Fruit fly (Drosophila melanogaster) whole organism, wandering third instar larva: Measurements from ENCODE around the gene Tim17a1.

ENCODE experiments used
- Abd-B ChIP-seq: fragments of >200 bp; optimal IDR thresholded peaks from 2 replicates; lab custom pipeline; 2017; ENCODE audit warnings: missing biosample characterization, missing genetic modification characterization
- Dfd ChIP-seq: fragments of >200 bp; optimal IDR thresholded peaks from 2 replicates; lab custom pipeline; 2017; ENCODE audit warnings: missing biosample characterization, missing genetic modification characterization
- GATAd ChIP-seq: sonication (Bioruptor generic); optimal IDR thresholded peaks from 2 replicates; lab custom pipeline; 2016; ENCODE audit warnings: missing biosample characterization, missing genetic modification characterization
- Rel ChIP-seq, 2 experiments: fragments of 200-800 bp; sonication (Bioruptor generic) in 1 of 2; optimal IDR thresholded peaks; 2 replicates in 1 of 2; 3 replicates in 1 of 2; lab custom pipeline; 2016 to 2019; ENCODE audit warnings: mild to moderate bottlenecking in 2 of 2, missing biosample characterization in 2 of 2, missing genetic modification characterization in 2 of 2, moderate library complexity in 1 of 2
- Vsx2 ChIP-seq: fragments of 200-300, 225-300 bp; sonication (Bioruptor generic); optimal IDR thresholded peaks from 2 replicates; lab custom pipeline; 2018; ENCODE audit warnings: missing biosample characterization, missing genetic modification characterization; ENCODE audit not compliant: partially characterized antibody
- brk ChIP-seq: fragments of 200-800 bp; sonication (Bioruptor generic); optimal IDR thresholded peaks from 2 replicates; lab custom pipeline; 2016; ENCODE audit warnings: missing biosample characterization, mild to moderate bottlenecking, missing genetic modification characterization
- h ChIP-seq: fragments of 200-800 bp; sonication (Bioruptor generic); optimal IDR thresholded peaks from 3 replicates; lab custom pipeline; 2016; ENCODE audit warnings: missing biosample characterization, mild to moderate bottlenecking, missing genetic modification characterization
- pan ChIP-seq: fragments of >200 bp; optimal IDR thresholded peaks from 2 replicates; lab custom pipeline; 2017
- usp ChIP-seq: fragments of >200 bp; optimal IDR thresholded peaks from 2 replicates; lab custom pipeline; 2017; ENCODE audit warnings: missing biosample characterization, missing genetic modification characterization

- no peak for TF ChIP-seq Dfd (GFP tag; lab: Kevin White, UChicago)
- TF ChIP-seq h (GFP tag; lab: Kevin White, UChicago): no peak
- TF ChIP-seq brk (GFP tag; lab: Kevin White, UChicago): no peak
- TF ChIP-seq usp: no peak
- TF ChIP-seq Abd-B (GFP tag; lab: Kevin White, UChicago): no peak
- no peak for TF ChIP-seq Vsx2 (GFP tag; lab: Kevin White, UChicago)
- TF ChIP-seq pan (lab: Kevin White, UChicago): no peak
- no peak for TF ChIP-seq Rel (GFP tag; optimal IDR thresholded peaks at IDR 0.05; lab: Kevin White, UChicago)
- TF ChIP-seq Rel (tag; optimal IDR thresholded peaks at IDR 0.05; lab: Kevin White, UChicago): no peak
- no peak for TF ChIP-seq GATAd
Observed at dm6 chr3R:12384274-12384673, 19.8 kb upstream of the Tim17a1 start.
